Worm (Caenorhabditis elegans) whole organism, L4/young adult: ENCODE data around the gene eor-2.

Experiments used
- W03F9.2 ChIP-seq: fragments of 150-350 bp; optimal IDR thresholded peaks from 2 replicates; lab custom pipeline; 2014; ENCODE audit warnings: missing biosample characterization, missing genetic modification characterization
- dao-5 ChIP-seq: sonication (generic microtip); optimal IDR thresholded peaks from 2 replicates; lab custom pipeline; 2016; ENCODE audit warnings: missing genotype, missing genetic modification characterization, moderate library complexity, missing compliant biosample characterization
- him-1 ChIP-seq: sonication (generic microtip); optimal IDR thresholded peaks from 2 replicates; lab custom pipeline; 2016; ENCODE audit warnings: missing genotype, missing genetic modification reagents, missing genetic modification characterization, missing compliant biosample characterization

DNA sequence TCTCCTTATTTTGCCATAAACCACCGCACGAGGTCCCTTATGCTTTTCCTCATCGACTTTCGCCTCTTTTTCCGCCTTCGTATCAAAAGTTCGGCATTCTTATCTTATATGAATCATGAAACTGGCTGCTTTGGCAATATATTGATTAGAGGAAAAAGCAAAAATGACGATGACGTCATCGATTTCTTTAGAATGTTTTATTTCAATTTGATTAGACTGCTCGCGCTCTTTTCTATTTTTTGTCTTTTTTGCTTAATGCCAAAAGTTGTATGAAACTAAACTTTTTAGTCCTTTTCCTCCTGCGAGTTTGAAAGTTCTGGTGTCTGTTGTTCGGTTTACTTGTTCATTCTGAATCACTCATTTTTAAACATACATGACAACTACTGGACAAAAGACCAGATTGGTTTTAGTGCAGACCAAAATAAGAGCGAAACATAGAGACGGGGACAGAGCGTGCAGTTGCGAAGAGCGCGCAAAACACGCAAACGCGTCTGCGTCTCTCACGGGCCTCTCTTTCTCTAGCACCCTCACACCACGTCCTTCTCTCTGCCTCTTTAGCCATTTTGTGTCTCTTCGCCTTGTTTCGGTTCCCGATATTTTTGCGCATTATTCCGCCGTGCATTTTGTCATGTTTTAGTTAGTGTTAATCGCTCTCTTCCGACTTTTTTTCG lies 7.4 kb downstream of the eor-2 start:
- no peak for TF ChIP-seq W03F9.2
- no peak for TF ChIP-seq him-1 (tag; lab: Kevin White, UChicago)
- no peak for TF ChIP-seq dao-5 (tag; lab: Kevin White, UChicago)
